Worm (Caenorhabditis elegans) whole organism, L1 larva: ENCODE results near the gene clc-7.

Experiments used
- C16A3.4 ChIP-seq: fragments of 150-350 bp; optimal IDR thresholded peaks from 2 replicates; lab custom pipeline; 2014; ENCODE audit warnings: missing biosample characterization, missing genetic modification characterization
- C34B4.2 ChIP-seq: sonication (generic microtip); optimal IDR thresholded peaks from 2 replicates; lab custom pipeline; 2017; ENCODE audit warnings: mild to moderate bottlenecking, missing genetic modification characterization, missing compliant biosample characterization
- F16B12.6 ChIP-seq: fragments of 150-350 bp; optimal IDR thresholded peaks from 2 replicates; lab custom pipeline; 2014; ENCODE audit warnings: missing biosample characterization, missing genetic modification characterization
- aha-1 ChIP-seq: fragments of 150-350 bp; optimal IDR thresholded peaks from 2 replicates; lab custom pipeline; 2014; ENCODE audit warnings: missing biosample characterization, missing genetic modification characterization
- ama-1 ChIP-seq: fragments of 150-350 bp; optimal IDR thresholded peaks from 2 replicates; lab custom pipeline; 2014
- ceh-63 ChIP-seq: fragments of 200-800 bp; sonication (Bioruptor generic); optimal IDR thresholded peaks from 2 replicates; lab custom pipeline; 2018; ENCODE audit warnings: mild to moderate bottlenecking, missing genetic modification characterization, missing compliant biosample characterization
- ceh-8 ChIP-seq: fragments of 200-800 bp; sonication (Bioruptor generic); optimal IDR thresholded peaks from 2 replicates; lab custom pipeline; 2018; ENCODE audit warnings: mild to moderate bottlenecking, missing genetic modification characterization, moderate library complexity, missing compliant biosample characterization
- ces-1 ChIP-seq: fragments of 150-350 bp; optimal IDR thresholded peaks from 2 replicates; lab custom pipeline; 2014; ENCODE audit warnings: missing biosample characterization, missing genetic modification reagents, missing genetic modification characterization
- efl-1 ChIP-seq, 4 experiments: fragments of 150-350 bp; optimal IDR thresholded peaks in 3 of 4; peaks in 1 of 4; 1 replicate in 1 of 4; 2 replicates in 3 of 4; lab custom pipeline; 2014; ENCODE audit warnings: missing biosample characterization in 2 of 4, missing genetic modification characterization in 2 of 4, missing genetic modification reagents in 2 of 4
- egl-27 ChIP-seq, 2 experiments: fragments of 150-350 bp in 1 of 2; sonication (generic microtip); optimal IDR thresholded peaks; 3 replicates each; lab custom pipeline; 2017 to 2018; ENCODE audit warnings: missing biosample characterization in 2 of 2, missing genetic modification characterization in 2 of 2, missing genetic modification reagents in 2 of 2
- ets-5 ChIP-seq: fragments of 200-800 bp; sonication (Bioruptor generic); IDR thresholded peaks from 2 replicates; pipeline ENCODE4 v1.3.6; 2022; ENCODE audit warnings: missing genetic modification characterization, missing compliant biosample characterization
- fkh-10 ChIP-seq: sonication (generic microtip); optimal IDR thresholded peaks from 2 replicates; lab custom pipeline; 2017; ENCODE audit warnings: missing biosample characterization, missing genetic modification reagents, missing genetic modification characterization
- fkh-8 ChIP-seq: sonication (generic microtip); optimal IDR thresholded peaks from 2 replicates; lab custom pipeline; 2016; ENCODE audit warnings: mild to moderate bottlenecking, missing genetic modification characterization, missing compliant biosample characterization
- hlh-17 ChIP-seq: fragments of 200-800 bp; sonication (Bioruptor generic); optimal IDR thresholded peaks from 2 replicates; lab custom pipeline; 2018; ENCODE audit warnings: missing genetic modification characterization, mild to moderate bottlenecking, missing compliant biosample characterization, moderate library complexity, borderline replicate concordance
- hlh-4 ChIP-seq: sonication (generic microtip); optimal IDR thresholded peaks from 2 replicates; lab custom pipeline; 2016; ENCODE audit warnings: mild to moderate bottlenecking, missing genetic modification characterization, missing compliant biosample characterization
- irx-1 ChIP-seq: sonication (generic microtip); optimal IDR thresholded peaks from 2 replicates; lab custom pipeline; 2016; ENCODE audit warnings: missing genetic modification characterization, missing compliant biosample characterization
- lin-14 ChIP-seq: fragments of 200-800 bp; sonication (Bioruptor generic); optimal IDR thresholded peaks from 2 replicates; lab custom pipeline; 2018; ENCODE audit warnings: mild to moderate bottlenecking, missing genetic modification characterization, moderate library complexity, missing compliant biosample characterization
- lin-15B ChIP-seq: fragments of 150-350 bp; sonication (generic microtip); optimal IDR thresholded peaks from 3 replicates; lab custom pipeline; 2014; ENCODE audit warnings: missing biosample characterization, missing genetic modification characterization
- lir-3 ChIP-seq: sonication (generic microtip); optimal IDR thresholded peaks from 2 replicates; lab custom pipeline; 2016; ENCODE audit warnings: mild to moderate bottlenecking, missing genetic modification characterization, moderate library complexity, missing compliant biosample characterization; ENCODE audit not compliant: poor library complexity
- mef-2 ChIP-seq: fragments of 150-350 bp; optimal IDR thresholded peaks from 2 replicates; lab custom pipeline; 2014; ENCODE audit warnings: missing biosample characterization, missing genetic modification characterization
- nhr-11 ChIP-seq: fragments of 150-350 bp; optimal IDR thresholded peaks from 2 replicates; lab custom pipeline; 2014; ENCODE audit warnings: missing biosample characterization, missing genetic modification characterization
- nhr-12 ChIP-seq: sonication (generic microtip); optimal IDR thresholded peaks from 2 replicates; lab custom pipeline; 2017; ENCODE audit warnings: missing biosample characterization, missing genetic modification characterization
- nhr-19 ChIP-seq: fragments of 200-800 bp; sonication (Bioruptor generic); conservative IDR thresholded peaks from 2 replicates; pipeline ENCODE4 v1.3.6; 2022; ENCODE audit warnings: missing genetic modification characterization, missing compliant biosample characterization
- nhr-20 ChIP-seq: sonication (generic microtip); optimal IDR thresholded peaks from 2 replicates; lab custom pipeline; 2016; ENCODE audit warnings: mild to moderate bottlenecking, missing genetic modification characterization, missing compliant biosample characterization
- nhr-237 ChIP-seq: fragments of 150-350 bp; optimal IDR thresholded peaks from 2 replicates; lab custom pipeline; 2014; ENCODE audit warnings: missing biosample characterization, missing genetic modification characterization
- nhr-28 ChIP-seq: fragments of 150-350 bp; optimal IDR thresholded peaks from 2 replicates; lab custom pipeline; 2014; ENCODE audit warnings: missing biosample characterization, missing genetic modification characterization
- nhr-47 ChIP-seq: sonication (generic microtip); optimal IDR thresholded peaks from 2 replicates; lab custom pipeline; 2016; ENCODE audit warnings: mild to moderate bottlenecking, missing genetic modification characterization, moderate library complexity, missing compliant biosample characterization
- nhr-71 ChIP-seq: sonication (generic microtip); optimal IDR thresholded peaks from 2 replicates; lab custom pipeline; 2016; ENCODE audit warnings: mild to moderate bottlenecking, missing genetic modification characterization, moderate library complexity, missing compliant biosample characterization
- nhr-77 ChIP-seq: fragments of 150-350 bp; optimal IDR thresholded peaks from 2 replicates; lab custom pipeline; 2014; ENCODE audit warnings: missing biosample characterization, missing genetic modification characterization
- nhr-85 ChIP-seq: sonication (generic microtip); peaks from one replicate; lab custom pipeline; 2016; ENCODE audit warnings: missing genetic modification characterization, inconsistent platforms, missing compliant biosample characterization
- pag-3 ChIP-seq: sonication (generic microtip); optimal IDR thresholded peaks from 2 replicates; lab custom pipeline; 2017; ENCODE audit warnings: missing genetic modification characterization, mild to moderate bottlenecking, missing compliant biosample characterization, antibody characterized with exemption, borderline replicate concordance; ENCODE audit not compliant: insufficient read depth
- pax-3 ChIP-seq: fragments of 200-800 bp; sonication (Bioruptor generic); optimal IDR thresholded peaks from 2 replicates; lab custom pipeline; 2018; ENCODE audit warnings: mild to moderate bottlenecking, missing genetic modification characterization, moderate library complexity, missing compliant biosample characterization
- pqm-1 ChIP-seq: sonication (generic microtip); optimal IDR thresholded peaks from 3 replicates; lab custom pipeline; 2017; ENCODE audit warnings: missing biosample characterization, missing genetic modification characterization
- skn-1 ChIP-seq: fragments of 150-350 bp; optimal IDR thresholded peaks from 2 replicates; lab custom pipeline; 2014; ENCODE audit warnings: missing biosample characterization, missing genetic modification characterization
- snpc-4 ChIP-seq: fragments of 150-350 bp; optimal IDR thresholded peaks from 2 replicates; lab custom pipeline; 2014; ENCODE audit warnings: missing biosample characterization, missing genetic modification characterization
- sox-4 ChIP-seq: sonication (generic microtip); optimal IDR thresholded peaks from 2 replicates; lab custom pipeline; 2016; ENCODE audit warnings: missing genetic modification characterization, missing compliant biosample characterization
- sptf-1 ChIP-seq: fragments of 150-350 bp; optimal IDR thresholded peaks from 2 replicates; lab custom pipeline; 2014; ENCODE audit warnings: missing biosample characterization, missing genetic modification characterization
- swsn-7 ChIP-seq: sonication (generic microtip); optimal IDR thresholded peaks from 2 replicates; lab custom pipeline; 2016; ENCODE audit warnings: missing genetic modification characterization, missing compliant biosample characterization
- tbx-2 ChIP-seq: sonication (generic microtip); optimal IDR thresholded peaks from 2 replicates; lab custom pipeline; 2016; ENCODE audit warnings: missing genetic modification characterization, missing compliant biosample characterization
- unc-130 ChIP-seq: fragments of 150-350 bp; optimal IDR thresholded peaks from 2 replicates; lab custom pipeline; 2017; ENCODE audit warnings: missing biosample characterization, missing genetic modification characterization, inconsistent platforms
- unc-62 ChIP-seq: fragments of 150-350 bp; optimal IDR thresholded peaks from 2 replicates; lab custom pipeline; 2014; ENCODE audit warnings: missing biosample characterization, missing genetic modification reagents, missing genetic modification characterization
- unc-86 ChIP-seq: sonication (generic microtip); optimal IDR thresholded peaks from 2 replicates; lab custom pipeline; 2016; ENCODE audit warnings: missing genetic modification characterization, missing compliant biosample characterization
- vab-15 ChIP-seq: sonication (generic microtip); optimal IDR thresholded peaks from 2 replicates; lab custom pipeline; 2017; ENCODE audit warnings: missing genotype, mild to moderate bottlenecking, missing genetic modification characterization, missing compliant biosample characterization
- xbp-1 ChIP-seq: sonication (generic microtip); optimal IDR thresholded peaks from 2 replicates; lab custom pipeline; 2016; ENCODE audit warnings: missing genetic modification characterization, missing compliant biosample characterization
- zag-1 ChIP-seq: fragments of 150-350 bp; optimal IDR thresholded peaks from 2 replicates; lab custom pipeline; 2014; ENCODE audit warnings: missing biosample characterization, missing genetic modification characterization
- ztf-11 ChIP-seq, 2 experiments: sonication (generic microtip); optimal IDR thresholded peaks; 2 replicates each; lab custom pipeline; 2016 to 2017; ENCODE audit warnings: missing genetic modification characterization in 2 of 2, missing biosample characterization in 1 of 2, missing compliant biosample characterization in 1 of 2

Gene clc-7

DNA sequence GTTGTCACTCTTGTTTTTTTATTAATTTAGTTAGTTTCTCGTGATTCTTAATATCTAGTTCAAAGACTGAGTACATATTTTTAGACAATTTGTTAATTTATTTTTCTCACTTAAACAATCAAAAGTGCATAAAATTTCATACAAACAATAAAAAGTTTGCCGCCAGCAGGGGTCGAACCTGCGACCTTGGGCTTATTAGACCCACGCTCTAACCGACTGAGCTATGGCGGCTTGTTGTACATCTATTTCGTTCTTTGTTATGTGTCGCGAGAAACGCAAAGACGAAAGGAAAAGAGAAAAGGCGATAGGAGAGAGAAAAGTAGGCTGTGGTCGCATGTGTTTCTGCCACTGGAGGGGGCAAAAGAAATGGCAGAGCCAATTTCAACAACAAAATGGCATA lies 17.6 kb downstream of the clc-7 start (continued):
- TF ChIP-seq lin-15B (tag; lab: Kevin White, UChicago) (no peak), unc-62 (GFP tag; lab: Kevin White, UChicago) (peak; percentile 13), efl-1 (optimal IDR thresholded peaks at IDR 0.05; lab: Kevin White, UChicago) (peak; percentile 25 to 42), efl-1 (GFP tag; optimal IDR thresholded peaks at IDR 0.05 in 1 of 2; lab: Kevin White, UChicago) (no peak), C34B4.2 (tag; lab: Kevin White, UChicago) (no peak), nhr-12 (tag; lab: Kevin White, UChicago) (no peak), pqm-1 (tag; lab: Kevin White, UChicago) (no peak), skn-1 (tag; lab: Kevin White, UChicago) (peak; percentile 74), fkh-10 (GFP tag; lab: Kevin White, UChicago) (peak; percentile 81), vab-15 (tag; lab: Kevin White, UChicago) (peak; percentile 65), nhr-71 (tag; lab: Kevin White, UChicago) (peak; percentile 84), ets-5 (GFP tag; lab: Robert Waterston, UW) (peak; percentile 79; the same call in 1 of the 2 replicates), lir-3 (tag; lab: Kevin White, UChicago) (peak; percentile 44), pag-3 (tag; lab: Kevin White, UChicago) (peak; percentile 56), hlh-4 (tag; lab: Kevin White, UChicago) (no peak), xbp-1 (tag; lab: Kevin White, UChicago) (peak; percentile 81), zag-1 (tag; lab: Kevin White, UChicago) (peak; percentile 6), unc-86 (tag; lab: Kevin White, UChicago) (peak; percentile 57), nhr-20 (peak; percentile 84), snpc-4 (tag; lab: Kevin White, UChicago) (peak; percentile 22), F16B12.6 (tag; lab: Kevin White, UChicago) (no peak), egl-27 (tag; optimal IDR thresholded peaks at IDR 0.05; lab: Kevin White, UChicago) (peak in 1 of 2 experiments; percentile 49), ztf-11 (tag; optimal IDR thresholded peaks at IDR 0.05; lab: Kevin White, UChicago) (peak in 1 of 2 experiments; percentile 64), unc-130 (peak; percentile 48), swsn-7 (peak; percentile 82), ama-1 (lab: Kevin White, UChicago) (no peak), tbx-2 (tag; lab: Kevin White, UChicago) (peak; percentile 78), nhr-47 (peak; percentile 89), irx-1 (tag; lab: Kevin White, UChicago) (peak; percentile 70), sptf-1 (tag; lab: Kevin White, UChicago) (no peak), sox-4 (tag; lab: Kevin White, UChicago) (peak; percentile 32), nhr-77 (tag; lab: Kevin White, UChicago) (peak; percentile 73), nhr-85 (tag; lab: Kevin White, UChicago) (peak; percentile 80), mef-2 (tag; lab: Kevin White, UChicago) (peak; percentile 54), nhr-237 (tag; lab: Kevin White, UChicago) (no peak), ces-1 (GFP tag; lab: Kevin White, UChicago) (no peak), fkh-8 (peak; percentile 89), pax-3 (tag; lab: Kevin White, UChicago) (peak; percentile 59), nhr-28 (tag; lab: Kevin White, UChicago) (no peak), aha-1 (tag; lab: Kevin White, UChicago) (no peak), hlh-17 (GFP tag; lab: Kevin White, UChicago) (no peak), nhr-19 (peak; percentile 77), lin-14 (GFP tag; lab: Kevin White, UChicago) (peak; percentile 87), ceh-8 (GFP tag; lab: Kevin White, UChicago) (peak; percentile 77), nhr-11 (tag; lab: Kevin White, UChicago) (peak; percentile 11), ceh-63 (no peak), C16A3.4 (tag; lab: Kevin White, UChicago) (peak; percentile 85)
